Fruit fly (Drosophila melanogaster) whole organism, prepupa: ENCODE measurements around the gene TSG101.

Experiments used
- CG11762 ChIP-seq: fragments of 200-800 bp; sonication (Bioruptor generic); optimal IDR thresholded peaks from 3 replicates; lab custom pipeline; 2016; ENCODE audit warnings: missing biosample characterization, missing genetic modification characterization; ENCODE audit not compliant: insufficient read depth
- CG11902 ChIP-seq: fragments of 200-800 bp; sonication (Bioruptor generic); optimal IDR thresholded peaks from 3 replicates; lab custom pipeline; 2016; ENCODE audit warnings: missing biosample characterization, missing genetic modification characterization
- CG32006 ChIP-seq: fragments of 200-800 bp; sonication (Bioruptor generic); optimal IDR thresholded peaks from 3 replicates; lab custom pipeline; 2017; ENCODE audit warnings: missing biosample characterization, mild to moderate bottlenecking, missing genetic modification characterization
- CG34406 ChIP-seq: fragments of 200-800 bp; sonication (Bioruptor generic); optimal IDR thresholded peaks from 3 replicates; lab custom pipeline; 2016; ENCODE audit warnings: missing biosample characterization, missing genetic modification characterization
- CG3919 ChIP-seq: fragments of 200-800 bp; sonication (Bioruptor generic); optimal IDR thresholded peaks from 3 replicates; lab custom pipeline; 2016; ENCODE audit warnings: missing biosample characterization, missing genetic modification characterization
- CG6163 ChIP-seq: fragments of 200-800 bp; sonication (Bioruptor generic); IDR thresholded peaks from 3 replicates; pipeline ENCODE4 v1.3.6; 2022; ENCODE audit warnings: missing biosample characterization, missing genetic modification characterization
- CG6854 ChIP-seq: fragments of 200-800 bp; sonication (Bioruptor generic); optimal IDR thresholded peaks from 2 replicates; lab custom pipeline; 2017; ENCODE audit warnings: missing biosample characterization, mild to moderate bottlenecking, missing genetic modification characterization
- CG7368 ChIP-seq: fragments of 200-800 bp; sonication (Bioruptor generic); optimal IDR thresholded peaks from 3 replicates; lab custom pipeline; 2016; ENCODE audit warnings: missing biosample characterization, missing genetic modification characterization
- CG8119 ChIP-seq: fragments of 200-800 bp; sonication (Bioruptor generic); IDR thresholded peaks from 3 replicates; pipeline ENCODE4 v1.3.6; 2022; ENCODE audit warnings: missing biosample characterization, missing genetic modification characterization
- CG8319 ChIP-seq: fragments of 200-800 bp; sonication (Bioruptor generic); optimal IDR thresholded peaks from 3 replicates; lab custom pipeline; 2016; ENCODE audit warnings: missing biosample characterization, missing genetic modification characterization
- Eip78C ChIP-seq: fragments of 200-800 bp; sonication (Bioruptor generic); peaks from one replicate; lab custom pipeline; 2016; ENCODE audit warnings: missing biosample characterization, missing genetic modification characterization
- Ets96B ChIP-seq: fragments of 200-800 bp; optimal IDR thresholded peaks from 2 replicates; lab custom pipeline; 2019; ENCODE audit warnings: missing biosample characterization, mild to moderate bottlenecking, missing genetic modification characterization, moderate library complexity
- Lpt ChIP-seq: fragments of 200-800 bp; sonication (Bioruptor generic); optimal IDR thresholded peaks from 3 replicates; lab custom pipeline; 2016; ENCODE audit warnings: missing biosample characterization, missing genetic modification characterization
- Smox ChIP-seq: fragments of 200-800 bp; sonication (Bioruptor generic); optimal IDR thresholded peaks from 3 replicates; lab custom pipeline; 2016; ENCODE audit warnings: missing biosample characterization, missing genetic modification characterization
- achi ChIP-seq: fragments of 200-800 bp; sonication (Bioruptor generic); optimal IDR thresholded peaks from 3 replicates; lab custom pipeline; 2016; ENCODE audit warnings: missing biosample characterization, missing genetic modification characterization
- dac ChIP-seq: fragments of 200-800 bp; sonication (Bioruptor generic); optimal IDR thresholded peaks from 2 replicates; lab custom pipeline; 2017; ENCODE audit warnings: missing biosample characterization, mild to moderate bottlenecking, missing genetic modification characterization
- dsx ChIP-seq: fragments of 200-800 bp; optimal IDR thresholded peaks from 3 replicates; lab custom pipeline; 2019; ENCODE audit warnings: missing biosample characterization, mild to moderate bottlenecking, missing genetic modification characterization, moderate library complexity; ENCODE audit not compliant: poor library complexity, severe bottlenecking
- eg ChIP-seq: fragments of 200-800 bp; sonication (Bioruptor generic); IDR thresholded peaks from 3 replicates; pipeline ENCODE4 v1.3.6; 2022; ENCODE audit warnings: missing biosample characterization, missing genetic modification characterization
- esn ChIP-seq: fragments of 200-800 bp; sonication (Bioruptor generic); optimal IDR thresholded peaks from 2 replicates; lab custom pipeline; 2016; ENCODE audit warnings: missing biosample characterization, mild to moderate bottlenecking, missing genetic modification characterization, moderate library complexity
- fd59A ChIP-seq: fragments of 200-800 bp; sonication (Bioruptor generic); optimal IDR thresholded peaks from 2 replicates; lab custom pipeline; 2017; ENCODE audit warnings: missing biosample characterization, mild to moderate bottlenecking, missing genetic modification characterization, missing genetic modification reagents
- fd85E ChIP-seq: fragments of 200-800 bp; sonication (Bioruptor generic); optimal IDR thresholded peaks from 3 replicates; lab custom pipeline; 2016; ENCODE audit warnings: missing biosample characterization, missing genetic modification characterization
- fkh ChIP-seq: fragments of 200-800 bp; sonication (Bioruptor generic); optimal IDR thresholded peaks from 3 replicates; lab custom pipeline; 2017; ENCODE audit warnings: missing biosample characterization, mild to moderate bottlenecking, missing genetic modification characterization, moderate library complexity
- pdm3 ChIP-seq: fragments of 200-800 bp; sonication (Bioruptor generic); optimal IDR thresholded peaks from 3 replicates; lab custom pipeline; 2016; ENCODE audit warnings: missing biosample characterization, missing genetic modification characterization
- salr ChIP-seq, 2 experiments: fragments of 200-800 bp; sonication (Bioruptor generic); optimal IDR thresholded peaks; 3 replicates each; lab custom pipeline; 2016 to 2018; ENCODE audit warnings: missing biosample characterization in 2 of 2, missing genetic modification characterization in 2 of 2, mild to moderate bottlenecking in 1 of 2
- spab ChIP-seq: fragments of 200-800 bp; sonication (Bioruptor generic); optimal IDR thresholded peaks from 2 replicates; lab custom pipeline; 2017; ENCODE audit warnings: missing biosample characterization, mild to moderate bottlenecking, missing genetic modification characterization, missing genetic modification reagents
- svp ChIP-seq: fragments of 200-800 bp; sonication (Bioruptor generic); peaks from one replicate; lab custom pipeline; 2016; ENCODE audit warnings: missing biosample characterization, missing genetic modification characterization
- vri ChIP-seq: fragments of 200-800 bp; sonication (Bioruptor generic); optimal IDR thresholded peaks from 3 replicates; lab custom pipeline; 2016; ENCODE audit warnings: missing biosample characterization, mild to moderate bottlenecking, missing genetic modification characterization

The TSG101 gene

DNA sequence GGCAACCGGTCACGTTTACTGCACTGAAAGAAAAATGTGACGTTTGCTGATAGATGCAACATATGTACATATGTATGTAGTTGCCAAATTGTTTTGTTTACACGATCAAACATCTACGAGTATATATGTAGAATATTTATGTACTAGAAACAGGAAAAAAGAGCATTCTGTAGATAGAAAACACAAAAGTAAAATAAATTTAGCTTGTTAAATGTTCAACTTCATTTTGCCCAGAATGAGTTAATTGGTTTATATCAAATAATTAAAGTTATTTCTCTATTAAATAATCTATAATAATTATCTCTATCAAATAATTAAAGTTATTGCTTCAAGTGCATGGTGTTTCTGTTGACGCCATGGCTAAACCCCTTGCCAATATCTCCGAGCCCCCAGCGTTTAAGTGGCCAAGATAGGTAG is 31.0 kb downstream of the TSG101 start (continued):
- no peak for TF ChIP-seq salr (GFP tag; optimal IDR thresholded peaks at IDR 0.05; lab: Kevin White, UChicago)
- TF ChIP-seq Lpt (GFP tag; lab: Kevin White, UChicago), result peak; percentile 74
- TF ChIP-seq CG34406 (GFP tag; lab: Kevin White, UChicago), result no peak
- TF ChIP-seq esn (GFP tag; lab: Kevin White, UChicago), result no peak
- peak; percentile 1 for TF ChIP-seq CG11902 (GFP tag; lab: Kevin White, UChicago)
- no peak for TF ChIP-seq CG32006 (GFP tag; lab: Kevin White, UChicago)
- TF ChIP-seq dsx (GFP tag; lab: Kevin White, UChicago), result peak; percentile 41
- TF ChIP-seq, all 60 proteins: peak for 23

DNA sequence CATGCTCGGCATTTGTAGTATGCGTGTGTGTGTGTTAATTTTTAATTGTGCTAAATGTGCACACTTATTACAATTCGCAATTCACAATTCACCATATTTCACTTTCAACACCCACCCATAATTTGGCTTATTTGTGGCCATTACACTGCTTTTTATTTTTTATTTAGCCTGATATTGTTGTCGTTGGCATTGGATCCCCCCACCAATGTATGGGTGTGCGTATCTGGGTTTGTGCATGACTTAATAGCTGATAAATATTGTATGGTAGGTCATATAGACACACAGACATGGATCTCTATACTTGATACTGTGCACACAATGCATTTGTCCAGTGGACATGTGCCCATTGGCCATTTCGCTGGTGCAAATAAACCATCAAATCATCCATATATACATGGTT is 31.6 kb downstream of the TSG101 start:
- TF ChIP-seq CG8319 (GFP tag; lab: Kevin White, UChicago), result no peak
- no peak for TF ChIP-seq Eip78C (GFP tag; lab: Kevin White, UChicago)
- TF ChIP-seq eg (GFP tag; lab: Robert Waterston, UW), result 0 out of 3 replicates have a peak, but pooled peaks have one; percentile 7
- TF ChIP-seq vri, result peak; percentile 61
- TF ChIP-seq svp (GFP tag; lab: Kevin White, UChicago), result no peak

DNA sequence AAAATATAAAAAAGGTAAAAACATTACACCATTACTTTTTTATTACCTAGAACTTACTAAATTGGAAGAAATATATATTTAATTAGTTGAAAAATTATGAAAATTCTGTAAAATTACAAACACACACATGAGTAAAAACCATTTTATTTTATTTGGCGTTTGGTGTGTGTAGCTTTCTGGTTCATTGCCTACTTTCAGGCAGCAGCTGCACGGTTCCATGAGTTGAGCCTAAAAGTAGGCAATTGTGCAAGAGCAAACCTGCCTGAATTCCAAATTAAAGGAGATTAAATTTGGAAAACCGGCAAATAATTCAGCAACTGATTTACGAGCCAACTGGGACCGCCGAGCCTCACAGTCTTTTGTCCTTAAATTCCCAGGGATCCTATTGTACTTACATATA is 33.4 kb downstream of the TSG101 start:
- TF ChIP-seq vri (no peak), pdm3 (GFP tag; lab: Kevin White, UChicago) (no peak), svp (GFP tag; lab: Kevin White, UChicago) (no peak), CG8119 (GFP tag; lab: Robert Waterston, UW) (no peak), eg (GFP tag; lab: Robert Waterston, UW) (no peak), CG6163 (no peak), CG8319 (GFP tag; lab: Kevin White, UChicago) (no peak), Ets96B (tag; lab: Kevin White, UChicago) (no peak), CG7368 (GFP tag; lab: Kevin White, UChicago) (no peak), salr (GFP tag; optimal IDR thresholded peaks at IDR 0.05; lab: Kevin White, UChicago) (no peak), achi (no peak), esn (GFP tag; lab: Kevin White, UChicago) (no peak)

DNA sequence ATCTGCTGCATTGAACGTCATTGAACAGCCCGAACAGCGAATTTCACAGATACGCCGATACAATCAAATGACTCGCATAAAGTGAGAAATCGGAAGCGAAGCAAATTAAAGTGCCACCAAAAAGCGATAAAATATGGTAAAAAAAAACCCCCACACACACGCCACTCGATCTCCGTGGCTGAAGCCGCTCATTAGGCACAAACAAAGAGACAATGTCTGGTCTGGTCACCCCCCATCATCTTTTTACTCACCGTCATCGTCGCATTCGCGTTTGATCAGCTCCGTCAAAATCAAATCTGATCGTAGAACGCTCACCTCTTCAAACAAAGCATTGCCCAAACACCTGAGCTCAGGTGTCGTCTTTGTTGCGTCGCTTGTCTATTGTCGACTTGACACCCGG is 33.9 kb downstream of the TSG101 start:
- TF ChIP-seq Ets96B (tag; lab: Kevin White, UChicago) (no peak), fd59A (GFP tag; lab: Kevin White, UChicago) (no peak), achi (no peak), fd85E (GFP tag; lab: Kevin White, UChicago) (no peak), CG3919 (GFP tag; lab: Kevin White, UChicago) (no peak), CG6854 (GFP tag; lab: Kevin White, UChicago) (no peak), dac (GFP tag; lab: Kevin White, UChicago) (no peak), CG8119 (GFP tag; lab: Robert Waterston, UW) (no peak)

DNA sequence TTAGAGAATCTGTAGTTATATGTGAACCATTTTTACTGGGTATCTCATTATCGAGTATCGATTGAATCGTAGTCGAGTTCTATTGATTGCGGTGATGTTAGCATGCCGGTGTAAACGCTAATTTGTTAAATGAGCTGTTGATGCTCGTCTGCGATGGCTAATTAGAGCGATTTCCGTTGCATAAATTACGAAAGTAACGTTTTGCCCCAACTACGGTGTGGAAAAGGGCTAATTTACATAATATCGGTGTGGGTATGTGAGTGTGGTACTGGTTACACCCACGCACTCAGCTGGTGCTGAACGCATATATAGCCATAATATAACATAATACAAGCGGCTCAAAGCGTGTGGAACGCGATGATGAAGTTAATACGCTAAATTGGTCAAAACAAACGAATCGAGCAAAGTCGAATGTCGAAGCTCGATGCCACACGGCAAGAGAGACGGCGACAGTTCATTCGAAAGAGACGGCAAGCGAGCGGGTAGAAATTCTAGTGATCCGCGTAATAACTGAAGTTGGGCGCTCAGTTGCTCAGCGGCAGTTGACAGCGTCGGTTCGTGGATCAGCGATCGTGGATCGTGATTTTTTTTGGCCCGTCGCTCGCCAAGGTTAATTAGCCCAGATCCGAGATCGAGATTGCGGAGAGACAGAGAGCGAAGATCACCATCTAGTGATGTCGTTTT is 34.8 kb downstream of the TSG101 start, which contains the start of gene CG32170:
Gene CG32170, plus strand, starts transcription at position 525 of the 684 bp plus-strand sequence.
- TF ChIP-seq spab (no peak), CG6163 (0 out of 3 replicates have a peak, but pooled peaks have one; percentile 34), Smox (no peak), vri (peak; percentile 2), eg (GFP tag; lab: Robert Waterston, UW) (peak; percentile 33; the same call in 2 of the 3 replicates), CG11762 (GFP tag; lab: Kevin White, UChicago) (no peak), svp (GFP tag; lab: Kevin White, UChicago) (peak; percentile 57), Eip78C (GFP tag; lab: Kevin White, UChicago) (peak; percentile 48), fkh (GFP tag; lab: Kevin White, UChicago) (peak; percentile 10)

DNA sequence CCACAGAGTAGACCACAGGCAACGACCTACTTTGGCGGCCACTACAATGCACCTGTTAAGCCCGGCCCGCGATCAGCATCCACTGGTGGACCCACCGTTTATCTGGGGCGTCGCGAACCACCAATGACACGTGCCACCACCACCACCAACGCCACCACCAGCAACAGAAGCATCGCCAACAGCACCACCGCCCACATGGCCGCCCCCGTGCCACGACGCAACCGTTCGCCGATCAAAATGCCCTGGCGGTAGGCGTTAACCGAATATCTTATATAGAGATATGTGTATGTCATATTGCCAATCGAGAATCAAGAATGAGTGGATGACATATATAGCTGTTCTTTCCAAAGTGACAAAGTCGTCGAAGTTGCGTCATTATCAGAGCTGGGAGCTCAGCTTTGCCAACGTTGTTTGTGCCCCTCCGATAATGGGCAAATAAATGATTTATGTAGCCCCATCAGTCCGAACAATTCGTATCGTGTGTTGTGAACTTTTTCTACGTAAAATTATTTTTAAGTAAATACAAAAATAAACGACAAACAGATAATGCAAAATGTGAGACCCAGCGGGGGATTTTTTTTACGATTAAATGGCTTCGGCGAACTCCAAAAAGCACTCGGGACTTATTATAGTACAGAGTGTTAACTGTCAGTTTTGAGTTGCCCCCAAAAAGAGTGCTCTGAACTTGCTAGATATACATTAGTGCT is 36.9 kb downstream of the TSG101 start:
- TF ChIP-seq dsx (GFP tag; lab: Kevin White, UChicago), result peak; percentile 15
- peak; percentile 91 for TF ChIP-seq vri
- TF ChIP-seq svp (GFP tag; lab: Kevin White, UChicago), result peak; percentile 92
- no peak for TF ChIP-seq CG11902 (GFP tag; lab: Kevin White, UChicago)
